Fruit fly (Drosophila melanogaster): Measurements from ENCODE around the gene CG1578.

Gene CG1578

dm6 chrX:11792415-11793328 lies 23.7 kb downstream of the CG1578 start, which contains the start of gene CkIIbeta (continued):
- TF ChIP-seq CG10274 (GFP tag; optimal IDR thresholded peaks at IDR 0.05), result no peak
- TF ChIP-seq CG4707 (GFP tag; optimal IDR thresholded peaks at IDR 0.05), result no peak
- TF ChIP-seq exex (tag; optimal IDR thresholded peaks at IDR 0.05), result peak; percentile 61
- no peak for TF ChIP-seq unpg (GFP tag; optimal IDR thresholded peaks at IDR 0.05)
- TF ChIP-seq Sox102F (GFP tag; optimal IDR thresholded peaks at IDR 0.05), result no peak
- peak; percentile 34; the same call in 1 of the 2 replicates for TF ChIP-seq klu (GFP tag; IDR thresholded peaks at IDR 0.05)
- no peak for TF ChIP-seq dati (GFP tag; IDR thresholded peaks at IDR 0.05)
- TF ChIP-seq CkIIα-i1 (GFP tag; IDR thresholded peaks at IDR 0.05), result no peak
- no peak for TF ChIP-seq Bteb2 (GFP tag; optimal IDR thresholded peaks at IDR 0.05)
- TF ChIP-seq Ptx1 (GFP tag; IDR thresholded peaks at IDR 0.05), result no peak; the same call in 1 of the 2 replicates
- TF ChIP-seq CG4360 (GFP tag; IDR thresholded peaks at IDR 0.05), result no peak
- TF ChIP-seq hth (optimal IDR thresholded peaks at IDR 0.05), result no peak
- peak; percentile 94 for TF ChIP-seq vnd (GFP tag; IDR thresholded peaks at IDR 0.05; ENCODE audit: partially characterized antibody)
- TF ChIP-seq Ravus (GFP tag; IDR thresholded peaks at IDR 0.05), result no peak
- TF ChIP-seq Dad (GFP tag; optimal IDR thresholded peaks at IDR 0.05), result peak; percentile 41
- TF ChIP-seq CG2120 (GFP tag; optimal IDR thresholded peaks at IDR 0.05), result peak; percentile 68
- TF ChIP-seq CG3163 (GFP tag; optimal IDR thresholded peaks at IDR 0.05), result peak; percentile 44
- TF ChIP-seq ind (GFP tag; optimal IDR thresholded peaks at IDR 0.05), result peak; percentile 45
- peak; percentile 96 for TF ChIP-seq Opbp (GFP tag; IDR thresholded peaks at IDR 0.05; ENCODE audit: partially characterized antibody)
- peak; percentile 54 for TF ChIP-seq bab2 (GFP tag; optimal IDR thresholded peaks at IDR 0.05)
- TF ChIP-seq so (GFP tag; IDR thresholded peaks at IDR 0.05), result no peak
- TF ChIP-seq br (optimal IDR thresholded peaks at IDR 0.05), result no peak
- peak; percentile 96 for TF ChIP-seq Bgb (GFP tag; IDR thresholded peaks at IDR 0.05; ENCODE audit: partially characterized antibody)
- TF ChIP-seq stwl (tag; optimal IDR thresholded peaks at IDR 0.05), result peak; percentile 88
- peak; percentile 48 for TF ChIP-seq pho (GFP tag; optimal IDR thresholded peaks at IDR 0.05)
- peak; percentile 15 for TF ChIP-seq disco-r (GFP tag; optimal IDR thresholded peaks at IDR 0.05)
- peak; percentile 5 for TF ChIP-seq CG9817 (tag; optimal IDR thresholded peaks at IDR 0.05)
- TF ChIP-seq CG32772 (GFP tag; IDR thresholded peaks at IDR 0.05), result peak; percentile 46; the same call in 1 of the 2 replicates
- peak; percentile 92 for TF ChIP-seq cg (GFP tag; optimal IDR thresholded peaks at IDR 0.05)
- TF ChIP-seq gfzf (GFP tag; optimal IDR thresholded peaks at IDR 0.05), result peak; percentile 73
- peak; percentile 75 for TF ChIP-seq CG33213 (GFP tag; optimal IDR thresholded peaks at IDR 0.05)
- no peak for TF ChIP-seq CG18619 (GFP tag; optimal IDR thresholded peaks at IDR 0.05)
- no peak for TF ChIP-seq CG4820 (GFP tag; optimal IDR thresholded peaks at IDR 0.05)
- peak; percentile 12 for TF ChIP-seq twi (tag; optimal IDR thresholded peaks at IDR 0.05)
- TF ChIP-seq phol (tag; optimal IDR thresholded peaks at IDR 0.05), result peak; percentile 57
- no peak for TF ChIP-seq jigr1 (GFP tag; IDR thresholded peaks at IDR 0.05)
- TF ChIP-seq CG31441 (GFP tag; IDR thresholded peaks at IDR 0.05), result peak; percentile 41
- TF ChIP-seq HLH4C (GFP tag; IDR thresholded peaks at IDR 0.05; ENCODE audit: partially characterized antibody), result peak; percentile 93
- peak; percentile 50 for TF ChIP-seq shn (GFP tag; optimal IDR thresholded peaks at IDR 0.05)
- peak; percentile 39 for TF ChIP-seq CG18764 (GFP tag; optimal IDR thresholded peaks at IDR 0.05)
- no peak for TF ChIP-seq CG2889 (GFP tag; IDR thresholded peaks at IDR 0.05)
- peak; percentile 14 for TF ChIP-seq CG8089 (GFP tag; optimal IDR thresholded peaks at IDR 0.05)
- no peak for TF ChIP-seq CG7928 (GFP tag; optimal IDR thresholded peaks at IDR 0.05)
- TF ChIP-seq bbx (GFP tag; IDR thresholded peaks at IDR 0.05; ENCODE audit: partially characterized antibody), result peak; percentile 97
- TF ChIP-seq chif (GFP tag; optimal IDR thresholded peaks at IDR 0.05), result peak; percentile 12
- peak; percentile 97 for TF ChIP-seq knrl (GFP tag; IDR thresholded peaks at IDR 0.05; ENCODE audit: partially characterized antibody)
- TF ChIP-seq dimm (GFP tag; IDR thresholded peaks at IDR 0.05), result no peak
- TF ChIP-seq vfl (GFP tag; optimal IDR thresholded peaks at IDR 0.05), result peak; percentile 40
- no peak for TF ChIP-seq CG2199 (GFP tag; IDR thresholded peaks at IDR 0.05)
- TF ChIP-seq CG9932 (GFP tag; IDR thresholded peaks at IDR 0.05), result no peak; the same call in 1 of the 2 replicates

Data from whole organism, embryonic.